Worm (Caenorhabditis elegans): ENCODE results near the gene crn-3.

The crn-3 gene

DNA sequence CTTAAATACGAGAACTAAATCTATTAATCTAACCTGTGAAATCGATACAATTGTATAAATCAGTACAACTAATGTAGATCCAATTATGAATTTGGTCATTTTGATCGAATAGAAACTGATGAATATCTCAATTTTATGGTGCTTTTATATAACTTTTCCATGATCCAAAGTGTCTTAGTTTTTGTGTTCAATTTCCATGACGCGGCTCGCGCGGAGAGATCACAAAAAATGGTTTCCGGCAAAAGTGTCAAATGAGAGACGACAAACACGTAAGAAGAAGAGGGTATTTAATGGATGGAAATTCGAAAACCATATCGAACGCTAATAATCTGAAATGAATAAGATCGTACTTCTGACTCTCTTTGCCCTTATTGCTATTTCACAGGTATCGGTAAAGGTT is 23.3 kb upstream of the crn-3 start, which contains the start of the genes C06A1.6 and C06A1.7:
C06A1.6 (minus strand) TSS at position 101 of the 400 bp plus-strand sequence.
C06A1.7 (plus strand) TSS at position 314 of the 400 bp plus-strand sequence.
- TF ChIP-seq snpc-4 (tag; optimal IDR thresholded peaks at IDR 0.05) (no peak), elt-1 (tag; optimal IDR thresholded peaks at IDR 0.05; ENCODE audit: borderline replicate concordance, insufficient read depth) (no peak), lsy-2 (tag; optimal IDR thresholded peaks at IDR 0.05) (no peak), M03D4.4 (tag; optimal IDR thresholded peaks at IDR 0.05) (no peak)

DNA sequence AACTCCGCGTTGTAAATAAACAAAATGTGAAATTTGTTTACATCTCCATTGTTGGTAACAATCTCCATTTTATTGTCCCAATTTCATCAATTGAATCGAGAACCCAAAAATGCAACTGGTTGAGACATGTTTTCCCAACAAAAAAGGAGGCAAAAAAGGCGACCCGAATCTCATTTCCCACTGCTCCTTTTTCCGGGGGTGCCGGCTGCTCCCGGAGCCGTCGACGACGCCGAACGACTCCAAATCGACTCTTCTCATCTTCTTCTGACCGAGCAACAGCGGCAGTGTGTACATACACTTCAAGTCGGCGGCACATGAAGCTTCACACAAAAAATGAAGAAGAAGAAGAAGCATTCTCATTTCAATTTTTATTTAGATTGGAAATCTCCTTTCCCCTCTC is 21.4 kb upstream of the crn-3 start:
- no peak for TF ChIP-seq snpc-4 (tag; optimal IDR thresholded peaks at IDR 0.05)
- TF ChIP-seq drap-1 (GFP tag; optimal IDR thresholded peaks at IDR 0.05): no peak
- TF ChIP-seq ceh-43 (GFP tag; optimal IDR thresholded peaks at IDR 0.05): no peak
- no peak for TF ChIP-seq elt-1 (tag; optimal IDR thresholded peaks at IDR 0.05; ENCODE audit: borderline replicate concordance, insufficient read depth)
- no peak for TF ChIP-seq zip-8 (tag; optimal IDR thresholded peaks at IDR 0.05)
- no peak for TF ChIP-seq flh-1 (GFP tag; optimal IDR thresholded peaks at IDR 0.05)
- TF ChIP-seq nhr-76 (tag; optimal IDR thresholded peaks at IDR 0.05): no peak
- no peak for TF ChIP-seq lsy-2 (tag; optimal IDR thresholded peaks at IDR 0.05)
- no peak for TF ChIP-seq sptf-1 (tag; optimal IDR thresholded peaks at IDR 0.05)
- no peak for TF ChIP-seq blmp-1 (tag; optimal IDR thresholded peaks at IDR 0.05)
- TF ChIP-seq sem-2 (GFP tag; optimal IDR thresholded peaks at IDR 0.05): no peak
- no peak for TF ChIP-seq mab-5 (tag; optimal IDR thresholded peaks at IDR 0.05)
- TF ChIP-seq ces-1 (GFP tag; optimal IDR thresholded peaks at IDR 0.05): no peak
- no peak for TF ChIP-seq bed-3 (GFP tag; optimal IDR thresholded peaks at IDR 0.05)

DNA sequence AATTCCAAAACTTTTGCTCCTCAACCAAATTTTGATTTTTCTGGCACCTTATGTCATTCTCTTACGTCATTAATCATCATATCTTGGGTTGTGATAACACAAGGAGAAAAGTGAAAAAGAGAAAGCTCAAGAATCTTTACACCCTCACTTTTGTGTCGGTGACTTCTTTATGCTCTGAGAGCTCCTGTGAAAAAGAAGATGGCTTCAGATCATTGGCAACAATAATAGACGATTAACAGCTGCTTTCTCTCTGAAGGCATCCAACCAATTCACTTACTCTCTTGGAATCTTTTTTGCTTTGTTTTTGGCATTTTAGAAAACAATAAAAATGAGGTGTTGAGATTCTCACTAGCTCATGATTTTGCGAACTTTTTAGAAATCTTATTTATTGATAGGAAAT is 18.3 kb upstream of the crn-3 start:
- TF ChIP-seq flh-1 (GFP tag; optimal IDR thresholded peaks at IDR 0.05): no peak
- no peak for TF ChIP-seq snpc-4 (tag; optimal IDR thresholded peaks at IDR 0.05)
- TF ChIP-seq nhr-12 (tag; optimal IDR thresholded peaks at IDR 0.05): no peak
- peak; percentile 76 for TF ChIP-seq hlh-1 (tag; optimal IDR thresholded peaks at IDR 0.05)
- TF ChIP-seq ceh-39 (tag; optimal IDR thresholded peaks at IDR 0.05): no peak
- TF ChIP-seq mab-5 (tag; optimal IDR thresholded peaks at IDR 0.05): no peak
- TF ChIP-seq tbx-8 (GFP tag; optimal IDR thresholded peaks at IDR 0.05): no peak
- no peak for TF ChIP-seq bed-3 (GFP tag; optimal IDR thresholded peaks at IDR 0.05)

DNA sequence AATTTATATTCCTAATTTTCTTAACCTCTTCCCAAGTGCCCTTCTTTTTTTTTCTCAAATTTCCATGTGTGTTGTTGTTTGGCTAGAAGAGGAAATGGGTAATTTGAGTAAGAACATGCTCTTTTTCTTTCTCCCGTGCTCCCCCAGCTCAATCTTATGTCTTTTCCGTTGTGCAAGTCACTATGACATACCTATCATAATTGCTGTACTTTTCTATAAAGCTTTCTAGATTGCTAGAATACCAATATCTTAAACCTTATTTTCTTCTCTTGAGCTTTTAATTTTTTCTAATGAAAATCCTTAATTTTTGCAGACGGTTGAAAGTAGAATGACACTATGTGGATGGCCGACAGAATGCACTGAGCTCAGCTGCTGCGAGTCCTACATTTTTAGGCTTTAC is 17.5 kb upstream of the crn-3 start, which contains the start of gene txt-13:
txt-13 (plus strand) TSS at position 301 of the 400 bp plus-strand sequence.
- TF ChIP-seq ztf-11 (tag; optimal IDR thresholded peaks at IDR 0.05) (no peak), unc-62 (GFP tag; optimal IDR thresholded peaks at IDR 0.05) (no peak), elt-3 (tag; optimal IDR thresholded peaks at IDR 0.05) (no peak), mls-2 (tag; optimal IDR thresholded peaks at IDR 0.05) (no peak), nhr-12 (tag; optimal IDR thresholded peaks at IDR 0.05) (no peak), lin-13 (tag; optimal IDR thresholded peaks at IDR 0.05) (no peak), nhr-237 (tag; optimal IDR thresholded peaks at IDR 0.05) (no peak), elt-1 (tag; optimal IDR thresholded peaks at IDR 0.05; ENCODE audit: borderline replicate concordance, insufficient read depth) (no peak), mep-1 (tag; optimal IDR thresholded peaks at IDR 0.05) (no peak), sem-2 (GFP tag; optimal IDR thresholded peaks at IDR 0.05) (no peak), snpc-4 (tag; optimal IDR thresholded peaks at IDR 0.05) (no peak), M03D4.4 (tag; optimal IDR thresholded peaks at IDR 0.05) (no peak), sptf-1 (tag; optimal IDR thresholded peaks at IDR 0.05) (no peak), ces-1 (GFP tag; optimal IDR thresholded peaks at IDR 0.05) (no peak), nhr-76 (tag; optimal IDR thresholded peaks at IDR 0.05) (no peak), blmp-1 (tag; optimal IDR thresholded peaks at IDR 0.05) (no peak), ceh-39 (tag; optimal IDR thresholded peaks at IDR 0.05) (no peak), nhr-2 (tag; optimal IDR thresholded peaks at IDR 0.05) (no peak)

DNA sequence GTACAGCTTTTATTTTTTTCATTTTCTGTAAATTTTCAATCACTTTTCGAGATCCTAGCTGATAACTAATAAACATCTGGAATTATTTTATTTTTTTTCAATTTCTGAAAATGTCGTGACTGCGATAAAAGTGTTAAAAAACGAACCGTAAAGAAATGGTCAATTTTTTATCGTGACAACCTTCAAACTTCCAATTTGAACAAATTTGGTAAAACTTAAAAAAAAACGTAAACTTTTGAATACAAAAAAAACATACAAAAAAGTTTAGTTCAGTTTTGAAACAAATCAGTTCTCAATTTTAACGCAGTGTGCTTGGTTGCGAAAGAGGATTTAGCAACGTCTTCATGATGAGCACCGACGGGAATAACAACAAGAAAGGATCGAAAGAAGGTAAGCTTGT is 15.9 kb upstream of the crn-3 start, which contains the start of gene C06A1.3:
C06A1.3 (plus strand) TSS at position 301 of the 400 bp plus-strand sequence.
- TF ChIP-seq elt-1 (tag; optimal IDR thresholded peaks at IDR 0.05; ENCODE audit: borderline replicate concordance, insufficient read depth): no peak
- no peak for TF ChIP-seq cnd-1 (tag; optimal IDR thresholded peaks at IDR 0.05)
- TF ChIP-seq ceh-83 (GFP tag; optimal IDR thresholded peaks at IDR 0.05): no peak
- TF ChIP-seq bed-3 (GFP tag; optimal IDR thresholded peaks at IDR 0.05): no peak
- TF ChIP-seq drap-1 (GFP tag; optimal IDR thresholded peaks at IDR 0.05): no peak
- no peak for TF ChIP-seq ham-2 (GFP tag; optimal IDR thresholded peaks at IDR 0.05)
- TF ChIP-seq nhr-2 (tag; optimal IDR thresholded peaks at IDR 0.05): no peak
- TF ChIP-seq zip-8 (tag; optimal IDR thresholded peaks at IDR 0.05): no peak
- TF ChIP-seq pha-4 (tag; optimal IDR thresholded peaks at IDR 0.05): no peak
- no peak for TF ChIP-seq nhr-28 (tag; optimal IDR thresholded peaks at IDR 0.05)
- TF ChIP-seq hlh-1 (tag; optimal IDR thresholded peaks at IDR 0.05): no peak
- TF ChIP-seq lin-32 (GFP tag; optimal IDR thresholded peaks at IDR 0.05): no peak
- no peak for TF ChIP-seq snpc-4 (tag; optimal IDR thresholded peaks at IDR 0.05)
- TF ChIP-seq unc-120 (tag; optimal IDR thresholded peaks at IDR 0.05; ENCODE audit: poor library complexity, severe bottlenecking): no peak
- no peak for TF ChIP-seq ceh-43 (GFP tag; optimal IDR thresholded peaks at IDR 0.05)
- no peak for TF ChIP-seq blmp-1 (tag; optimal IDR thresholded peaks at IDR 0.05)
- no peak for TF ChIP-seq lin-13 (tag; optimal IDR thresholded peaks at IDR 0.05)
